Worm (Caenorhabditis elegans) whole organism, midembryonic: ENCODE measurements around the gene F19C6.3.

Experiments used
- T22C8.4 ChIP-seq: fragments of 200-800 bp; sonication (Bioruptor generic); IDR thresholded peaks from 2 replicates; pipeline ENCODE4 v1.3.6; 2022; ENCODE audit warnings: missing genetic modification characterization, missing compliant biosample characterization
- cog-1 ChIP-seq: sonication (generic microtip); optimal IDR thresholded peaks from 2 replicates; lab custom pipeline; 2016; ENCODE audit warnings: missing genetic modification characterization, missing compliant biosample characterization
- flt-1 ChIP-seq: fragments of 200-800 bp; sonication (Bioruptor generic); IDR thresholded peaks from 2 replicates; pipeline ENCODE4 v1.3.6; 2022; ENCODE audit warnings: missing genetic modification characterization, missing compliant biosample characterization
- ref-1 ChIP-seq: fragments of 200-800 bp; sonication (Bioruptor generic); conservative IDR thresholded peaks from 2 replicates; pipeline ENCODE4 v1.3.6; 2022; ENCODE audit warnings: missing genetic modification reagents, missing genetic modification characterization, missing compliant biosample characterization
- tab-1 ChIP-seq: fragments of 200-800 bp; sonication (Bioruptor generic); IDR thresholded peaks from 2 replicates; pipeline ENCODE4 v1.3.6; 2022; ENCODE audit warnings: missing genetic modification characterization, missing compliant biosample characterization
- ztf-23 ChIP-seq: fragments of 200-800 bp; sonication (Bioruptor generic); IDR thresholded peaks from 2 replicates; pipeline ENCODE4 v1.3.6; 2022; ENCODE audit warnings: missing genetic modification reagents, missing genetic modification characterization, missing compliant biosample characterization
- ztf-29 ChIP-seq: fragments of 200-800 bp; sonication (Bioruptor generic); IDR thresholded peaks from 2 replicates; pipeline ENCODE4 v1.3.6; 2022; ENCODE audit warnings: missing genetic modification reagents, missing genetic modification characterization, missing compliant biosample characterization

ce11 chrX:10017975-10018654 is 9.6 kb upstream of the F19C6.3 start, which contains the start of gene F19C6.4:
- no peak for TF ChIP-seq ref-1 (GFP tag; lab: Robert Waterston, UW)
- TF ChIP-seq ztf-29: no peak
- no peak for TF ChIP-seq flt-1 (GFP tag; lab: Robert Waterston, UW)
- TF ChIP-seq ztf-23 (GFP tag; lab: Robert Waterston, UW): no peak
- no peak for TF ChIP-seq T22C8.4 (GFP tag; lab: Robert Waterston, UW)
- TF ChIP-seq tab-1: no peak
- no peak for TF ChIP-seq cog-1 (tag; lab: Kevin White, UChicago)
